Worm (Caenorhabditis elegans): ENCODE results near the gene ceh-41.

- TF ChIP-seq unc-62 (GFP tag; optimal IDR thresholded peaks at IDR 0.05) (no peak), nhr-77 (tag; optimal IDR thresholded peaks at IDR 0.05) (no peak), aha-1 (tag; optimal IDR thresholded peaks at IDR 0.05) (no peak), nhr-19 (GFP tag; conservative IDR thresholded peaks at IDR 0.05) (no peak), Y116A8C.19 (tag; optimal IDR thresholded peaks at IDR 0.05; ENCODE audit: borderline replicate concordance) (no peak), tlp-1 (tag; optimal IDR thresholded peaks at IDR 0.05) (no peak), jun-1 (tag; optimal IDR thresholded peaks at IDR 0.05) (no peak), elt-3 (tag; optimal IDR thresholded peaks at IDR 0.05) (no peak), unc-86 (tag; optimal IDR thresholded peaks at IDR 0.05) (no peak), snpc-4 (tag; optimal IDR thresholded peaks at IDR 0.05) (no peak), nhr-11 (tag; optimal IDR thresholded peaks at IDR 0.05) (no peak), pax-3 (tag; optimal IDR thresholded peaks at IDR 0.05) (no peak)
Measured at ce11 chrX:1891887-1892286, 43.4 kb upstream of the ceh-41 start, which contains the start of gene B0294.3.
